Fruit fly (Drosophila melanogaster) whole organism, wandering third instar larva: ENCODE data around the gene CG31689.

Experiments used
- CG32264 ChIP-seq: fragments of 200-800 bp; sonication (Bioruptor generic); optimal IDR thresholded peaks from 2 replicates; lab custom pipeline; 2016; ENCODE audit warnings: missing biosample characterization, missing genetic modification characterization
- CG9705 ChIP-seq: fragments of 200-800 bp; sonication (Bioruptor generic); optimal IDR thresholded peaks from 2 replicates; lab custom pipeline; 2018; ENCODE audit warnings: missing biosample characterization, mild to moderate bottlenecking, missing genetic modification characterization
- Hr78 ChIP-seq: fragments of >200 bp; optimal IDR thresholded peaks from 2 replicates; lab custom pipeline; 2017; ENCODE audit warnings: missing biosample characterization, missing genetic modification characterization
- Hr83 ChIP-seq: fragments of 200-300 bp; sonication (Bioruptor generic); optimal IDR thresholded peaks from 2 replicates; lab custom pipeline; 2016; ENCODE audit warnings: missing biosample characterization, mild to moderate bottlenecking, missing genetic modification characterization, moderate library complexity; ENCODE audit not compliant: poor library complexity, severe bottlenecking
- OdsH ChIP-seq: fragments of 200-800 bp; sonication (Bioruptor generic); optimal IDR thresholded peaks from 2 replicates; lab custom pipeline; 2016; ENCODE audit warnings: missing biosample characterization, mild to moderate bottlenecking, missing genetic modification characterization
- dsf ChIP-seq: sonication (Bioruptor generic); optimal IDR thresholded peaks from 2 replicates; lab custom pipeline; 2016; ENCODE audit warnings: missing biosample characterization, missing genetic modification characterization, borderline replicate concordance
- pan ChIP-seq: fragments of >200 bp; optimal IDR thresholded peaks from 2 replicates; lab custom pipeline; 2017
- psq ChIP-seq: fragments of 200-800 bp; sonication (Bioruptor generic); optimal IDR thresholded peaks from 3 replicates; lab custom pipeline; 2017; ENCODE audit warnings: missing biosample characterization, mild to moderate bottlenecking, missing genetic modification characterization, moderate library complexity
- tai ChIP-seq: sonication (Bioruptor generic); optimal IDR thresholded peaks from 2 replicates; lab custom pipeline; 2016; ENCODE audit warnings: missing biosample characterization, missing genetic modification characterization

- TF ChIP-seq Hr83 (GFP tag; lab: Kevin White, UChicago) = no peak
- no peak for TF ChIP-seq dsf (GFP tag; lab: Kevin White, UChicago)
- TF ChIP-seq pan (lab: Kevin White, UChicago) = no peak
- no peak for TF ChIP-seq psq (GFP tag; lab: Kevin White, UChicago)
- no peak for TF ChIP-seq OdsH (GFP tag; lab: Kevin White, UChicago)
- no peak for TF ChIP-seq Hr78 (GFP tag; lab: Kevin White, UChicago)
- no peak for TF ChIP-seq CG9705
- no peak for TF ChIP-seq tai (GFP tag; lab: Kevin White, UChicago)
- TF ChIP-seq CG32264 (GFP tag; lab: Kevin White, UChicago) = no peak
Observed at dm6 chr2L:2729882-2730281, 4.4 kb downstream of the CG31689 start.
